Worm (Caenorhabditis elegans) whole organism, L3 larva: Measurements from ENCODE around the gene C14B9.3.

Experiments
- R02D3.7 ChIP-seq: fragments of 150-350 bp; optimal IDR thresholded peaks from 2 replicates; lab custom pipeline; 2014; ENCODE audit warnings: missing biosample characterization, missing genetic modification characterization
- ZK546.5 ChIP-seq: sonication (generic microtip); optimal IDR thresholded peaks from 2 replicates; lab custom pipeline; 2017; ENCODE audit warnings: missing biosample characterization, missing genetic modification characterization
- ama-1 ChIP-seq: fragments of 150-350 bp; optimal IDR thresholded peaks from 2 replicates; lab custom pipeline; 2018
- ceh-16 ChIP-seq: sonication (generic microtip); optimal IDR thresholded peaks from 2 replicates; lab custom pipeline; 2017; ENCODE audit warnings: missing biosample characterization, missing genetic modification characterization
- ceh-28 ChIP-seq: fragments of 150-350 bp; optimal IDR thresholded peaks from 2 replicates; lab custom pipeline; 2014; ENCODE audit warnings: missing biosample characterization, missing genetic modification reagents, missing genetic modification characterization
- daf-12 ChIP-seq: fragments of 150-350 bp; optimal IDR thresholded peaks from 2 replicates; lab custom pipeline; 2014; ENCODE audit warnings: missing biosample characterization, missing genetic modification reagents, missing genetic modification characterization
- egl-27 ChIP-seq: sonication (generic microtip); optimal IDR thresholded peaks from 4 replicates; lab custom pipeline; 2017; ENCODE audit warnings: missing biosample characterization, missing genetic modification reagents, missing genetic modification characterization
- egl-5 ChIP-seq: fragments of 150-350 bp; optimal IDR thresholded peaks from 2 replicates; lab custom pipeline; 2017; ENCODE audit warnings: missing biosample characterization, missing genetic modification reagents, missing genetic modification characterization, inconsistent platforms
- elt-3 ChIP-seq, 3 experiments: fragments of 150-350 bp in 1 of 3; sonication (generic microtip) in 2 of 3; optimal IDR thresholded peaks; 2 replicates in 2 of 3; 4 replicates in 1 of 3; lab custom pipeline; 2014 to 2017; ENCODE audit warnings: missing biosample characterization in 3 of 3, missing genetic modification characterization in 3 of 3
- eor-1 ChIP-seq, 2 experiments: fragments of 150-350 bp; optimal IDR thresholded peaks; 2 replicates each; lab custom pipeline; 2014 to 2018; ENCODE audit warnings: missing biosample characterization in 2 of 2, missing genetic modification characterization in 2 of 2
- fkh-2 ChIP-seq: fragments of 150-350 bp; optimal IDR thresholded peaks from 2 replicates; lab custom pipeline; 2014; ENCODE audit warnings: missing biosample characterization, missing genetic modification reagents, missing genetic modification characterization
- fos-1 ChIP-seq: fragments of 150-350 bp; optimal IDR thresholded peaks from 2 replicates; lab custom pipeline; 2014; ENCODE audit warnings: missing biosample characterization, missing genetic modification characterization
- hmg-11 ChIP-seq: sonication (generic microtip); optimal IDR thresholded peaks from 2 replicates; lab custom pipeline; 2016; ENCODE audit warnings: missing genetic modification characterization, missing compliant biosample characterization
- jun-1 ChIP-seq: fragments of 150-350 bp; optimal IDR thresholded peaks from 2 replicates; lab custom pipeline; 2014; ENCODE audit warnings: missing biosample characterization, missing genetic modification reagents, missing genetic modification characterization
- lin-15B ChIP-seq: fragments of 150-350 bp; optimal IDR thresholded peaks from 2 replicates; lab custom pipeline; 2014; ENCODE audit warnings: missing biosample characterization, missing genetic modification characterization
- lin-39 ChIP-seq: fragments of 150-350 bp; optimal IDR thresholded peaks from 2 replicates; lab custom pipeline; 2018; ENCODE audit warnings: missing biosample characterization, missing genetic modification reagents, missing genetic modification characterization
- lsy-12 ChIP-seq: sonication (generic microtip); optimal IDR thresholded peaks from 2 replicates; lab custom pipeline; 2016; ENCODE audit warnings: mild to moderate bottlenecking, missing genetic modification characterization, missing compliant biosample characterization
- mdl-1 ChIP-seq: fragments of 150-350 bp; optimal IDR thresholded peaks from 2 replicates; lab custom pipeline; 2014; ENCODE audit warnings: missing biosample characterization, missing genetic modification characterization
- mml-1 ChIP-seq: fragments of 150-350 bp; sonication (generic microtip); optimal IDR thresholded peaks from 3 replicates; lab custom pipeline; 2014; ENCODE audit warnings: missing biosample characterization, missing genetic modification characterization
- nfya-1 ChIP-seq: sonication (generic microtip); optimal IDR thresholded peaks from 2 replicates; lab custom pipeline; 2017; ENCODE audit warnings: missing genetic modification characterization, mild to moderate bottlenecking, missing compliant biosample characterization, antibody characterized with exemption, moderate library complexity; ENCODE audit not compliant: insufficient read depth
- nhr-11 ChIP-seq: fragments of 150-350 bp; optimal IDR thresholded peaks from 2 replicates; lab custom pipeline; 2014; ENCODE audit warnings: missing biosample characterization, missing genetic modification characterization
- nhr-12 ChIP-seq: fragments of 150-350 bp; optimal IDR thresholded peaks from 2 replicates; lab custom pipeline; 2014; ENCODE audit warnings: missing biosample characterization, missing genetic modification characterization
- nhr-23 ChIP-seq: fragments of 150-350 bp; optimal IDR thresholded peaks from 2 replicates; lab custom pipeline; 2014; ENCODE audit warnings: missing biosample characterization, missing genetic modification reagents, missing genetic modification characterization
- nhr-237 ChIP-seq: fragments of 150-350 bp; optimal IDR thresholded peaks from 2 replicates; lab custom pipeline; 2014; ENCODE audit warnings: missing biosample characterization, missing genetic modification characterization
- nhr-25 ChIP-seq: sonication (generic microtip); optimal IDR thresholded peaks from 2 replicates; lab custom pipeline; 2017; ENCODE audit warnings: missing biosample characterization, missing genetic modification characterization
- nhr-28 ChIP-seq: fragments of 150-350 bp; optimal IDR thresholded peaks from 2 replicates; lab custom pipeline; 2014; ENCODE audit warnings: missing biosample characterization, missing genetic modification characterization
- nhr-43 ChIP-seq: sonication (generic microtip); optimal IDR thresholded peaks from 2 replicates; lab custom pipeline; 2016; ENCODE audit warnings: mild to moderate bottlenecking, missing genetic modification characterization, missing compliant biosample characterization; ENCODE audit not compliant: poor library complexity, severe bottlenecking
- nhr-67 ChIP-seq: fragments of 150-350 bp; optimal IDR thresholded peaks from 2 replicates; lab custom pipeline; 2014; ENCODE audit warnings: missing biosample characterization, missing genetic modification characterization
- nhr-76 ChIP-seq: fragments of 150-350 bp; sonication (generic microtip); optimal IDR thresholded peaks from 5 replicates; lab custom pipeline; 2014; ENCODE audit warnings: missing biosample characterization, missing genetic modification characterization
- pha-4 ChIP-seq: fragments of 150-350 bp; optimal IDR thresholded peaks from 2 replicates; lab custom pipeline; 2014; ENCODE audit warnings: missing biosample characterization, missing genetic modification reagents, missing genetic modification characterization
- pqm-1 ChIP-seq: fragments of 150-350 bp; optimal IDR thresholded peaks from 2 replicates; lab custom pipeline; 2017; ENCODE audit warnings: missing biosample characterization, missing genetic modification characterization, inconsistent platforms
- sea-2 ChIP-seq: fragments of 150-350 bp; sonication (generic microtip); optimal IDR thresholded peaks from 4 replicates; lab custom pipeline; 2014; ENCODE audit warnings: missing biosample characterization, missing genetic modification reagents, missing genetic modification characterization
- skn-1 ChIP-seq: fragments of 150-350 bp; optimal IDR thresholded peaks from 2 replicates; lab custom pipeline; 2014; ENCODE audit warnings: missing biosample characterization, missing genetic modification characterization
- tbx-2 ChIP-seq: sonication (generic microtip); optimal IDR thresholded peaks from 2 replicates; lab custom pipeline; 2016; ENCODE audit warnings: mild to moderate bottlenecking, missing genetic modification characterization, missing compliant biosample characterization
- unc-39 ChIP-seq: sonication (generic microtip); optimal IDR thresholded peaks from 4 replicates; lab custom pipeline; 2017; ENCODE audit warnings: missing biosample characterization, missing genetic modification characterization
- zag-1 ChIP-seq: fragments of 150-350 bp; optimal IDR thresholded peaks from 2 replicates; lab custom pipeline; 2014; ENCODE audit warnings: missing biosample characterization, missing genetic modification characterization

Gene C14B9.3

DNA sequence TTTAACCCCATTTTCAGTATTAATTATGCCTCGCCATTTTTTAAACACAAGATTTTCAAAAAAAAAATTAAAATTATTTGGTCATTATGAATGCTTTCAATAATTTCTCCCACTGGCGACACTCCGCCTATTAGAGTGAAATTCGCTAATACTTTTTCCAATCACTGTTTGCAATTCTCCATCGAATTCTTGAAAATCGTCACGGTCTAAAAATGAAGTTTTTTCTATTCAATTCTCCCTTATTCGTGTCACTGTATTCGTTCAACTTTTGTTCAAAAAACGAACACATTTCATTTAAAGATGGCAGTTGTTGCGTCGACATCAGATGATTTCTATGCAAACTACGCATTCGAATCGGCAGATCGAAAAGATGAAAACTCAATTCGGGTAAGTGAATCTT is at the start of gene C14B9.3:
Gene C14B9.3 (plus strand): TSS at position 301 of the 400 bp plus-strand sequence.
- TF ChIP-seq sea-2: no peak
- no peak for TF ChIP-seq tbx-2 (tag; lab: Kevin White, UChicago)
- no peak for TF ChIP-seq nhr-76
- no peak for TF ChIP-seq ceh-28 (tag; lab: Kevin White, UChicago)
- no peak for TF ChIP-seq elt-3 (tag; optimal IDR thresholded peaks at IDR 0.05; lab: Kevin White, UChicago)
- no peak for TF ChIP-seq ZK546.5 (tag; lab: Kevin White, UChicago)
- TF ChIP-seq unc-39 (tag; lab: Kevin White, UChicago): no peak
- no peak for TF ChIP-seq pha-4 (tag; lab: Kevin White, UChicago)
- no peak for TF ChIP-seq fos-1 (tag; lab: Kevin White, UChicago)
- no peak for TF ChIP-seq nhr-43 (tag; lab: Kevin White, UChicago)

DNA sequence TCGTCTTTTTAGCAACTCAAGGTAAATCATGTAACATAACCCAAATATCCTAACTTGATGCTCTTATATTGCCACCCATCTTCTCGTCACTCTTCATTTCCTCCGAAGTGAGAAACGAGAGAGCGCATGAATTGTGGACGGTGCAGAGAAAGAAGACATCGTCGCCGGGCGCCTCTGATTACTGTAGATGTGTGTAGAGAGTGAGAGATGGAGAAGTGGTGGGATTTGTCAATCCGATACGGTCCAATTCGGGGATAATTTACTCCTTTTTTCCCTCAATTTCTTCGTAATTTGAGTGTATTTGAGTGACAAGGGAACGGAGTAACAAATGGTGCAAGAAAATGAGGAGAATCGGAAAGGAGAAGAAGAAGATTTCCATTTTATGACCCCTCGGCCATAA is 47.5 kb upstream of the C14B9.3 start:
- TF ChIP-seq nhr-23 (tag; lab: Kevin White, UChicago) (no peak), egl-27 (tag; lab: Kevin White, UChicago) (no peak), pqm-1 (tag; lab: Kevin White, UChicago) (no peak), nhr-12 (no peak), nhr-11 (no peak), lin-15B (tag; lab: Kevin White, UChicago) (no peak), nhr-237 (tag; lab: Kevin White, UChicago) (no peak), mdl-1 (tag; lab: Kevin White, UChicago) (no peak), tbx-2 (tag; lab: Kevin White, UChicago) (no peak), egl-5 (tag; lab: Kevin White, UChicago) (no peak), R02D3.7 (tag; lab: Kevin White, UChicago) (no peak), jun-1 (tag; lab: Kevin White, UChicago) (no peak), nhr-25 (tag; lab: Kevin White, UChicago) (no peak), nhr-28 (no peak), lin-39 (tag; lab: Kevin White, UChicago) (no peak), skn-1 (no peak)
- TF ChIP-seq, all 47 proteins: peak for 0

DNA sequence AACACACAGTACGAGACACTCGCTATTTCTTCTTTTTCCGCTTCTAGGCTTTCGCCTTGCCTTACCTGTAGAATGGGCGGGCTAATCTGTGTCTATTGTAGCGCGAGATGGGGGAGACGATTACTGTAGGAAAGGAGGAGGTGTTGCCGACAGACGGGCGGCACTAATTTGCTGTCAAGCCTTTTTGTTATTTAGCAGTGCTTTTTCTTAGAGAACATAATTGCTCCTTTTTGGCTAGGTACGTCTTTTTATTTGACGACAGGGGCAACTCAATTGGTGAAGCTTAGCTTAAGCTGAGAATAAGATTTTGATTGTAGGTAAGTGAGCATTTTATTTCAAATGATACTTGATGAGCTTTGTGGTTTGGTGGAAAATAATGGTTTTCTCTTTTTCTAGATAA is 44.9 kb upstream of the C14B9.3 start:
- TF ChIP-seq nhr-67 (tag; lab: Kevin White, UChicago) (no peak), eor-1 (tag; optimal IDR thresholded peaks at IDR 0.05; lab: Kevin White, UChicago) (no peak), nhr-23 (tag; lab: Kevin White, UChicago) (no peak), lin-39 (tag; lab: Kevin White, UChicago) (no peak), nhr-12 (no peak), fkh-2 (no peak), mml-1 (tag; lab: Kevin White, UChicago) (no peak), daf-12 (no peak), hmg-11 (tag; lab: Kevin White, UChicago) (no peak), fos-1 (tag; lab: Kevin White, UChicago) (no peak), ama-1 (lab: Kevin White, UChicago) (no peak), egl-27 (tag; lab: Kevin White, UChicago) (no peak), ceh-28 (tag; lab: Kevin White, UChicago) (no peak), tbx-2 (tag; lab: Kevin White, UChicago) (no peak), lin-15B (tag; lab: Kevin White, UChicago) (no peak), nfya-1 (no peak), zag-1 (no peak), pha-4 (tag; lab: Kevin White, UChicago) (no peak), nhr-237 (tag; lab: Kevin White, UChicago) (no peak), ceh-16 (tag; lab: Kevin White, UChicago) (no peak)

DNA sequence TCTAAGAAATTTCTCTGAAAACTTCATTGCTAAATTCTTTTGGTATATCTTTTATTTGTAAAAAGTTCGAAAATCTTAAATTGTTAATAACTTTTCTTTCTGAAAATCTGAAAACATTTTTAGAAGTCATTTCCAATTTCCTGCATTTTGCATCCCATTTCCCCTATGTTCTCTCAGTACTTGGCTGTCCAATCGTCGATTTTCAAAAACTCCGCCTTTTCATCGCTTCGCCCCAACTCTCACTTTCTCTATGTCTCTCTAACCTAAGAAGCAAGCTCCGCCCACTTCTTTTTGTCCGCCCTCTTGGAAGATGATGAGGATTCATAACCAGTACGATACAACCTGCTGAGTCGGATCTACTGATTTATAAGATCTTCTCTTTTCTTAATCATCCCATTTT is 43.5 kb upstream of the C14B9.3 start:
- TF ChIP-seq nfya-1 (peak; percentile 94), nhr-76 (no peak), nhr-28 (no peak), R02D3.7 (tag; lab: Kevin White, UChicago) (no peak), mml-1 (tag; lab: Kevin White, UChicago) (no peak), lsy-12 (no peak)
